Worm (Caenorhabditis elegans): ENCODE data around the gene tam-1.

Gene tam-1

ce11 chrV:4913853-4914252, 49.0 kb downstream of the tam-1 start:
- no peak for TF ChIP-seq snpc-4 (GFP tag; optimal IDR thresholded peaks at IDR 0.05)
- TF ChIP-seq snpc-4 (tag; optimal IDR thresholded peaks at IDR 0.05) = peak in 2 of 4 experiments; percentile 54 to 80
- no peak for TF ChIP-seq F57A8.1 (GFP tag; optimal IDR thresholded peaks at IDR 0.05)

DNA sequence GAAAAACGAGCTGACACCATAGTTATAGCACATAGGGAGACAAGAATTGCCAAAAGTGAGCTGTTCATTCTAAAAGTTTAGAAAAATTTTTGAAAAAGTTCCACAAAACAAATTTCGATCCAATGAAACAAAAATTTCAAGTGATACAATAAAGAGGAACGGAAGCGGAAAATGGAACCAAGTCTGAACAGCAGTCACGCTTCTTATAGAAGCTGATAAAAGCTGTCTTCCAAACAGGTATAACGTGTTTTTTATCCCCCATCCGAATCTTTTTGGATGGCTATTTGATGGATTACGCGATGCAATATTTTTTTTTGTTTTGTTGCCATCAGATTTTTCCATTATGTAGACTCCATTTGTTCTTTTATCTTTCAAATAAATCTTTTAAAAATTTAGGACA, 50.6 kb downstream of the tam-1 start, which contains the start of gene H23N18.5:
H23N18.5 (minus strand) TSS at position 69 of the 400 bp plus-strand sequence.
- TF ChIP-seq egl-44 (GFP tag; IDR thresholded peaks at IDR 0.05) (no peak), nfyb-1 (GFP tag; IDR thresholded peaks at IDR 0.05) (no peak), ZK185.1 (tag; optimal IDR thresholded peaks at IDR 0.05; ENCODE audit: poor library complexity, severe bottlenecking) (no peak), ceh-91 (GFP tag; IDR thresholded peaks at IDR 0.05) (no peak), ztf-18 (tag; optimal IDR thresholded peaks at IDR 0.05) (no peak), lsy-27 (tag; optimal IDR thresholded peaks at IDR 0.05; ENCODE audit: borderline replicate concordance, insufficient read depth) (no peak), let-607 (tag; optimal IDR thresholded peaks at IDR 0.05) (no peak), B0336.3 (GFP tag; IDR thresholded peaks at IDR 0.05) (no peak), tbx-9 (tag; optimal IDR thresholded peaks at IDR 0.05; ENCODE audit: borderline replicate concordance) (no peak), Y95B8A.8 (GFP tag; IDR thresholded peaks at IDR 0.05) (no peak), ztf-3 (GFP tag; optimal IDR thresholded peaks at IDR 0.05) (no peak), ceh-40 (GFP tag; IDR thresholded peaks at IDR 0.05) (no peak), dpl-1 (GFP tag; optimal IDR thresholded peaks at IDR 0.05) (no peak), lin-35 (GFP tag; optimal IDR thresholded peaks at IDR 0.05) (no peak)

All from whole organism, young adult.